Fruit fly (Drosophila melanogaster) ovary, adult (tissue): Measurements from ENCODE around the gene smp-30.

ENCODE experiments used
- CG17801 ChIP-seq: fragments of 200-800 bp; optimal IDR thresholded peaks from 2 replicates; lab custom pipeline; 2019; ENCODE audit warnings: missing biosample characterization, mild to moderate bottlenecking, missing genetic modification characterization, moderate library complexity; ENCODE audit not compliant: partially characterized antibody

The smp-30 gene

dm6 chr3R:14721942-14722939 is 28.8 kb downstream of the smp-30 start:
- TF ChIP-seq CG17801 (GFP tag; lab: Kevin White, UChicago) = no peak

dm6 chr3R:14720885-14721284 is 30.2 kb downstream of the smp-30 start:
- TF ChIP-seq CG17801 (GFP tag; lab: Kevin White, UChicago) = no peak

dm6 chr3R:14720130-14720529 is 30.9 kb downstream of the smp-30 start:
- TF ChIP-seq CG17801 (GFP tag; lab: Kevin White, UChicago) = no peak

- no peak for TF ChIP-seq CG17801 (GFP tag; lab: Kevin White, UChicago)
Measured at dm6 chr3R:14719380-14719779, 31.7 kb downstream of the smp-30 start.

- TF ChIP-seq CG17801 (GFP tag; lab: Kevin White, UChicago) = peak; percentile 39
Measured at dm6 chr3R:14717712-14718097, 33.3 kb downstream of the smp-30 start.

dm6 chr3R:14717076-14717711 is 33.9 kb downstream of the smp-30 start:
- no peak for TF ChIP-seq CG17801 (GFP tag; lab: Kevin White, UChicago)

dm6 chr3R:14716188-14717075 is 34.6 kb downstream of the smp-30 start:
- no peak for TF ChIP-seq CG17801 (GFP tag; lab: Kevin White, UChicago)

- no peak for TF ChIP-seq CG17801 (GFP tag; lab: Kevin White, UChicago)
Measured at dm6 chr3R:14714904-14715588, 36.0 kb downstream of the smp-30 start.

dm6 chr3R:14714147-14714903 is 36.7 kb downstream of the smp-30 start:
- peak; percentile 41 for TF ChIP-seq CG17801 (GFP tag; lab: Kevin White, UChicago)

- no peak for TF ChIP-seq CG17801 (GFP tag; lab: Kevin White, UChicago)
Measured at dm6 chr3R:14713776-14714146, 37.3 kb downstream of the smp-30 start.

- TF ChIP-seq CG17801 (GFP tag; lab: Kevin White, UChicago) = no peak
Measured at dm6 chr3R:14713110-14713713, 37.8 kb downstream of the smp-30 start.

- no peak for TF ChIP-seq CG17801 (GFP tag; lab: Kevin White, UChicago)
Measured at dm6 chr3R:14711447-14712163, 39.4 kb downstream of the smp-30 start.
